Worm (Caenorhabditis elegans) whole organism, L1 larva: ENCODE measurements around the gene fip-1.

Source experiments
- fkh-10 ChIP-seq: sonication (generic microtip); optimal IDR thresholded peaks from 2 replicates; lab custom pipeline; 2017; ENCODE audit warnings: missing biosample characterization, missing genetic modification reagents, missing genetic modification characterization
- skn-1 ChIP-seq: fragments of 150-350 bp; optimal IDR thresholded peaks from 2 replicates; lab custom pipeline; 2014; ENCODE audit warnings: missing biosample characterization, missing genetic modification characterization
- unc-62 ChIP-seq: fragments of 150-350 bp; optimal IDR thresholded peaks from 2 replicates; lab custom pipeline; 2014; ENCODE audit warnings: missing biosample characterization, missing genetic modification reagents, missing genetic modification characterization
- unc-98 ChIP-seq: fragments of 200-800 bp; sonication (Bioruptor generic); IDR thresholded peaks from 2 replicates; pipeline ENCODE4 v1.3.6; 2022; ENCODE audit warnings: missing genetic modification characterization, missing compliant biosample characterization

DNA sequence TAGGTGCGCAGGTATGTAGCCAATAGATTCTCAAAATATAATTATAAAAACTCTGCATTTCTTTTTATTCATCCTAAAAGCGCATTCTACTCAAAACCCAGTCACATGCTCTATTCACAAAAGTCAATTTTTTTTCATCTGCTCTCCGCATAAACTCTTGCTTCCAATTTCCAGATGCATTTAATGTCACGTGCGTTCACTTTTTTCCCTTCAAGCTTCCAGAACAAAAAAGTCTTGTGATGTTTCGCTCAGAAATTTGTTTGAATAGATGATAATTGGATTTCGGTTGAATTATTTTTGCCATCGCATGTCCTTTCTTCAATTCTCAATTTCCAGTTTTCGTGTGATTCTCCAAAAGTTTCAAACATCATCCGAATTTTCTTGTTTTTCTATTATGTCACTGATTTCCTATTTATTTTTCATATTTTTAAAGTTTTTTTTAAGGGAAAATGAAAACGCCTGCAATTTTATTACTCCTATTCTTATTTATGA, 25.4 kb downstream of the fip-1 start, which contains the start of gene F22B7.1:
- TF ChIP-seq unc-62 (no peak), fkh-10 (no peak), skn-1 (tag; lab: Kevin White, UChicago) (no peak), unc-98 (GFP tag; lab: Robert Waterston, UW) (no peak)
